Fruit fly (Drosophila melanogaster): Measurements from ENCODE around the gene Trc8.

Gene Trc8

dm6 chr3R:29479922-29480321 lies 23.7 kb downstream of the Trc8 start (continued):
- peak; percentile 5 for TF ChIP-seq CG13296 (GFP tag; optimal IDR thresholded peaks at IDR 0.05)
- TF ChIP-seq CG7839 (tag; optimal IDR thresholded peaks at IDR 0.05) = no peak
- TF ChIP-seq CG18599 (GFP tag; optimal IDR thresholded peaks at IDR 0.05) = peak; percentile 40
- peak; percentile 87 for TF ChIP-seq ATbp (GFP tag; optimal IDR thresholded peaks at IDR 0.05)
- TF ChIP-seq CG7987 (GFP tag; optimal IDR thresholded peaks at IDR 0.05) = peak; percentile 4
- peak; percentile 10; the same call in 1 of the 2 replicates for TF ChIP-seq ranshi (GFP tag; IDR thresholded peaks at IDR 0.05)
- TF ChIP-seq CG17385 (GFP tag; optimal IDR thresholded peaks at IDR 0.05) = peak; percentile 19
- peak; percentile 12 for TF ChIP-seq CG2202 (tag; optimal IDR thresholded peaks at IDR 0.05)
- peak; percentile 61 for TF ChIP-seq CG3407 (GFP tag; optimal IDR thresholded peaks at IDR 0.05)
- TF ChIP-seq Spps (tag; optimal IDR thresholded peaks at IDR 0.05) = peak; percentile 8
- peak; percentile 38; the same call in 1 of the 2 replicates for TF ChIP-seq vvl (GFP tag; IDR thresholded peaks at IDR 0.05)
- no peak for TF ChIP-seq Myb (GFP tag; optimal IDR thresholded peaks at IDR 0.05)
- peak; percentile 79 for TF ChIP-seq Med (GFP tag)
- peak; percentile 43 for TF ChIP-seq PHDP (tag; optimal IDR thresholded peaks at IDR 0.05)
- TF ChIP-seq Dp (GFP tag; optimal IDR thresholded peaks at IDR 0.05) = no peak
- no peak for TF ChIP-seq Xbp1 (GFP tag; optimal IDR thresholded peaks at IDR 0.05)
- TF ChIP-seq Gug (GFP tag; IDR thresholded peaks at IDR 0.05) = no peak
- TF ChIP-seq CG17359 (tag; optimal IDR thresholded peaks at IDR 0.05) = peak; percentile 18
- TF ChIP-seq CG9727 (GFP tag; optimal IDR thresholded peaks at IDR 0.05) = peak; percentile 4
- TF ChIP-seq ci (GFP tag; IDR thresholded peaks at IDR 0.05) = peak; percentile 70; the same call in 2 of the 3 replicates
- peak; percentile 19 for TF ChIP-seq CG10147 (GFP tag; optimal IDR thresholded peaks at IDR 0.05)
- peak; percentile 50 for TF ChIP-seq Xrp1 (GFP tag; IDR thresholded peaks at IDR 0.05)
- TF ChIP-seq lola (GFP tag; optimal IDR thresholded peaks at IDR 0.05) = peak in 1 of 3 experiments; percentile 2
- peak; percentile 81 for TF ChIP-seq sens (GFP tag)
- peak; percentile 17 for TF ChIP-seq CG11723 (GFP tag; optimal IDR thresholded peaks at IDR 0.05)
- TF ChIP-seq Vsx1 (GFP tag; optimal IDR thresholded peaks at IDR 0.05) = peak; percentile 57
- no peak for TF ChIP-seq crp (GFP tag; optimal IDR thresholded peaks at IDR 0.05)
- TF ChIP-seq CG8359 (GFP tag; optimal IDR thresholded peaks at IDR 0.05; ENCODE audit: borderline replicate concordance) = peak; percentile 37
- peak; percentile 6 for TF ChIP-seq ewg (GFP tag; optimal IDR thresholded peaks at IDR 0.05)
- peak; percentile 68 for TF ChIP-seq fd64A (GFP tag; optimal IDR thresholded peaks at IDR 0.05)
- TF ChIP-seq Fer3 (tag; optimal IDR thresholded peaks at IDR 0.05) = peak; percentile 36
- no peak for TF ChIP-seq CG6654 (GFP tag; optimal IDR thresholded peaks at IDR 0.05)
- TF ChIP-seq Lhr (GFP tag; optimal IDR thresholded peaks at IDR 0.05) = peak; percentile 24
- TF ChIP-seq CG10431 (GFP tag; optimal IDR thresholded peaks at IDR 0.05) = peak; percentile 35
- peak; percentile 42; the same call in 1 of the 2 replicates for TF ChIP-seq E2f2 (GFP tag; IDR thresholded peaks at IDR 0.05)
- TF ChIP-seq CG1233 (GFP tag; optimal IDR thresholded peaks at IDR 0.05) = peak; percentile 53
- TF ChIP-seq CG13424 (tag; optimal IDR thresholded peaks at IDR 0.05) = peak; percentile 6
- TF ChIP-seq CG6254 (GFP tag; optimal IDR thresholded peaks at IDR 0.05) = peak; percentile 13
- peak; percentile 33 for TF ChIP-seq odd (GFP tag; optimal IDR thresholded peaks at IDR 0.05)
- TF ChIP-seq CG8765 (GFP tag; IDR thresholded peaks at IDR 0.05) = no peak
- no peak for TF ChIP-seq lov (optimal IDR thresholded peaks at IDR 0.05)
- no peak for TF ChIP-seq lov (GFP tag; IDR thresholded peaks at IDR 0.05)
- peak; percentile 25 for TF ChIP-seq CG15696 (tag; optimal IDR thresholded peaks at IDR 0.05)
- peak; percentile 59 for TF ChIP-seq CG3281 (GFP tag; optimal IDR thresholded peaks at IDR 0.05)
- TF ChIP-seq hkb (optimal IDR thresholded peaks at IDR 0.05) = no peak
- 0 out of 2 replicates have a peak, but pooled peaks have one; percentile 43 for TF ChIP-seq hkb (GFP tag; IDR thresholded peaks at IDR 0.05)
- TF ChIP-seq CG10543 (GFP tag; optimal IDR thresholded peaks at IDR 0.05) = peak; percentile 16
- peak; percentile 20 for TF ChIP-seq schlank (tag; optimal IDR thresholded peaks at IDR 0.05)
- TF ChIP-seq wek (GFP tag; optimal IDR thresholded peaks at IDR 0.05) = peak; percentile 51
- TF ChIP-seq grn (GFP tag; optimal IDR thresholded peaks at IDR 0.05) = peak; percentile 38
